Fruit fly (Drosophila melanogaster) Kc167 (cell line): Measurements from ENCODE around the gene hyd.

Source experiments
- Myc ChIP-seq: fragments of >200 bp; optimal IDR thresholded peaks from 2 replicates; lab custom pipeline; 2017; ENCODE audit warnings: missing external identifiers
- insv ChIP-seq: fragments of >200 bp; optimal IDR thresholded peaks from 3 replicates; lab custom pipeline; 2018; ENCODE audit warnings: missing external identifiers
- psq ChIP-seq: fragments of >200 bp; optimal IDR thresholded peaks from 2 replicates; lab custom pipeline; 2017; ENCODE audit warnings: missing external identifiers

dm6 chr3R:9767620-9768592 lies 42.5 kb upstream of the hyd start, which contains the start of gene Naa80:
- TF ChIP-seq insv (no peak), Myc (lab: Kevin White, UChicago) (no peak), psq (lab: Kevin White, UChicago) (no peak)
